Fruit fly (Drosophila melanogaster): ENCODE results near the gene Mt2.

DNA sequence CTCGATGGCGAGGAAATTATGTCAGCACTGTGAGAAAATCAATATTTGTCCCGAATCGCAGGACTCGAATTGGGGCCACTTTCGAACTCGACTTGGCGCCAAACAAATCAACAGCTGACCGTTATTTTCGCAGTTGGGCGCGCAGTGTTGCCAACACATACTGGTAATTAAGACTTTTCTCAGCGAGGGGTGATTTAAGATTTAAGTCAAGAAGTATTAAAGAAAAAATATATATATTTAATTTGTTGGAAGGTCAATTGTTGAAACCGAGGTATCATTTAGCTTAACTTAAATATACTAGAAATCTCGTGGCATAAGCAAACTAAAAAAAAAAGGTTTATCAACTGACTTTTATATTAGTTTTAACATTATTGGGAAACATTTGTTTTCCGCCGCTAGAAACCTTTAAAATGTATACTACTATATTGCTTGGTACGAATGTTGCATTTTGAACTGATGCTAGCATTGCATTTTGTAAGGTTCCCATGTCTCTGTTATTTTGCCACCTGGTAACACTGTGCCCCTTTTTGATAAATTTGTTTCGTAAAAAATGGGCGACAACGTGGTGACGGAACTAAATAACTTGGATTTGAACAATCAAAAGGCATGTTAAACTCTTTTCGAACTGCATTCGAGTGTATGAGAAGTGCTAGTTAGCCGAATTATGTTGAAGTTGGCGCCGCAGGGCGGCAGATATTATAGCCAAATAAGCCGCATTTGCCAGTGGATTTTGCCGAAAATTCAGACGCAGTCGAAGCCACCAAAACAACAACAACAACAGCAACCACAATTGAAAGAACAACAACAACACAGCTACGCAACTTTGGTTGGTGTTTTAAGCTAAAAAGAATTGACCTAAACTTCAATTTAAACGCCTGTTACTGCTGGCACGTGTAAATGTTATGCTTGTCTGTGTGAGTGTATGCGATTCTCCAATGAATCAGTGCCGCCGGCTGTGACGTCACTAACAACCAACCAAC, 7.2 kb downstream of the Mt2 start, which contains the start of the genes Patsas and ThrRS:
- TF ChIP-seq CG34224 (GFP tag; IDR thresholded peaks at IDR 0.05; ENCODE audit: partially characterized antibody), result no peak
- 0 out of 3 replicates have a peak, but pooled peaks have one; percentile 51 for TF ChIP-seq CG11560 (tag; IDR thresholded peaks at IDR 0.05)
- peak; percentile 71 for TF ChIP-seq CG4328 (GFP tag; optimal IDR thresholded peaks at IDR 0.05)
- TF ChIP-seq Sin3A (optimal IDR thresholded peaks at IDR 0.05), result peak; percentile 68
- peak; percentile 66 for TF ChIP-seq salm (tag; optimal IDR thresholded peaks at IDR 0.05)
- peak; percentile 75 for TF ChIP-seq CG11085 (GFP tag; IDR thresholded peaks at IDR 0.05)
- peak; percentile 80 for TF ChIP-seq CG2889 (GFP tag; IDR thresholded peaks at IDR 0.05)
- no peak for TF ChIP-seq CG8478 (optimal IDR thresholded peaks at IDR 0.05)
- no peak for TF ChIP-seq hbn (GFP tag; IDR thresholded peaks at IDR 0.05; ENCODE audit: partially characterized antibody)
- peak; percentile 90 for TF ChIP-seq Ptx1 (GFP tag; IDR thresholded peaks at IDR 0.05)
- TF ChIP-seq CG9437 (GFP tag; optimal IDR thresholded peaks at IDR 0.05), result peak; percentile 72
- TF ChIP-seq CG8359 (GFP tag; optimal IDR thresholded peaks at IDR 0.05; ENCODE audit: borderline replicate concordance), result peak; percentile 14
